Worm (Caenorhabditis elegans): ENCODE results near the gene F56H9.9.

F56H9.9 gene

DNA sequence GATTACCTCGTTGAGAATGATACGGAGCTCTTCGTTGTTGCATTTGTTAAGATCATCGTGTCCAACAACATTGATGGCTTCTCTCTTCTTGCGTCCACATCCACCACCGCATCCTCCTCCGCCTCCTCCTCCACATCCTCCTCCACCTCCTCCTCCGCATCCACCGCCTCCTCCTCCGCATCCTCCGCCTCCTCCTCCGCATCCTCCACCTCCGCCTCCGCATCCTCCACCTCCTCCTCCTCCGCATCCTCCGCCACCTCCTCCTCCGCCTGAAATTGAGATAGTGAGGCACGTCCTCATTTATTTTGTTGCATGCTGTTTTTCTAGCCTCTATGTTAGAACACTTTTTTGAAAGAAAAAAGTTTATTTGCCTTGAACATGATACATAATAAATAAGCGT lies 48.4 kb downstream of the F56H9.9 start:
- TF ChIP-seq lin-32 (GFP tag; optimal IDR thresholded peaks at IDR 0.05) (no peak), bed-3 (GFP tag; optimal IDR thresholded peaks at IDR 0.05) (no peak), unc-39 (tag; optimal IDR thresholded peaks at IDR 0.05) (no peak), cnd-1 (tag; optimal IDR thresholded peaks at IDR 0.05) (no peak), elt-3 (tag; optimal IDR thresholded peaks at IDR 0.05) (no peak), flh-1 (GFP tag; optimal IDR thresholded peaks at IDR 0.05) (no peak)
